Fruit fly (Drosophila melanogaster) Kc167 (cell line): ENCODE data around the gene CG11342.

ENCODE experiments used
- Myc ChIP-seq: fragments of >200 bp; optimal IDR thresholded peaks from 2 replicates; lab custom pipeline; 2017; ENCODE audit warnings: missing external identifiers
- Sin3A ChIP-seq: fragments of >200 bp; optimal IDR thresholded peaks from 2 replicates; lab custom pipeline; 2018; ENCODE audit warnings: missing external identifiers
- h ChIP-seq: fragments of >200 bp; optimal IDR thresholded peaks from 3 replicates; lab custom pipeline; 2018; ENCODE audit warnings: missing external identifiers
- insv ChIP-seq: fragments of >200 bp; optimal IDR thresholded peaks from 3 replicates; lab custom pipeline; 2018; ENCODE audit warnings: missing external identifiers
- psq ChIP-seq: fragments of >200 bp; optimal IDR thresholded peaks from 2 replicates; lab custom pipeline; 2017; ENCODE audit warnings: missing external identifiers
- ttk ChIP-seq: sonication (Bioruptor generic); optimal IDR thresholded peaks from 2 replicates; lab custom pipeline; 2017; ENCODE audit warnings: missing external identifiers

The CG11342 gene

dm6 chr3L:4388215-4388614 lies 21.0 kb upstream of the CG11342 start:
- TF ChIP-seq psq (no peak), Sin3A (lab: Kevin White, UChicago) (no peak), insv (lab: Kevin White, UChicago) (no peak), Myc (lab: Kevin White, UChicago) (no peak), h (lab: Kevin White, UChicago) (no peak), ttk (no peak)

dm6 chr3L:4384326-4384662 lies 17.0 kb upstream of the CG11342 start, which contains the start of gene slow:
Gene slow (plus strand): TSS chr3L:4384442.
- TF ChIP-seq h (lab: Kevin White, UChicago) (no peak), insv (lab: Kevin White, UChicago) (no peak), ttk (no peak), psq (no peak), Myc (lab: Kevin White, UChicago) (no peak), Sin3A (lab: Kevin White, UChicago) (no peak)

- TF ChIP-seq h (lab: Kevin White, UChicago) (no peak), psq (no peak), Myc (lab: Kevin White, UChicago) (no peak), ttk (no peak), Sin3A (lab: Kevin White, UChicago) (no peak), insv (lab: Kevin White, UChicago) (no peak)
Measured at dm6 chr3L:4383543-4384325, 16.5 kb upstream of the CG11342 start.

- TF ChIP-seq h (lab: Kevin White, UChicago), result no peak
- TF ChIP-seq ttk, result no peak
Measured at dm6 chr3L:4383104-4383503, 15.8 kb upstream of the CG11342 start.

- TF ChIP-seq insv (lab: Kevin White, UChicago) (no peak), Sin3A (lab: Kevin White, UChicago) (no peak), psq (no peak), Myc (lab: Kevin White, UChicago) (no peak), h (lab: Kevin White, UChicago) (no peak), ttk (no peak)
Measured at dm6 chr3L:4382581-4382980, 15.3 kb upstream of the CG11342 start.

dm6 chr3L:4381529-4381928 lies 14.3 kb upstream of the CG11342 start, which contains the start of gene CG32240:
Gene CG32240 (minus strand): TSS chr3L:4381629.
- TF ChIP-seq psq, result no peak
- TF ChIP-seq Myc (lab: Kevin White, UChicago), result no peak
- TF ChIP-seq Sin3A (lab: Kevin White, UChicago), result no peak

dm6 chr3L:4380231-4380645 lies 13.0 kb upstream of the CG11342 start, which contains the start of gene DopEcR:
Gene DopEcR (minus strand): TSS chr3L:4380387.
- TF ChIP-seq Myc (lab: Kevin White, UChicago) (no peak), h (lab: Kevin White, UChicago) (no peak), insv (lab: Kevin White, UChicago) (no peak), psq (no peak), Sin3A (lab: Kevin White, UChicago) (no peak), ttk (no peak)

- TF ChIP-seq ttk (no peak), Sin3A (lab: Kevin White, UChicago) (no peak), psq (no peak), h (lab: Kevin White, UChicago) (no peak), insv (lab: Kevin White, UChicago) (no peak), Myc (lab: Kevin White, UChicago) (no peak)
Measured at dm6 chr3L:4378895-4379294, 11.6 kb upstream of the CG11342 start.

- no peak for TF ChIP-seq ttk
- no peak for TF ChIP-seq Sin3A (lab: Kevin White, UChicago)
- no peak for TF ChIP-seq h (lab: Kevin White, UChicago)
Measured at dm6 chr3L:4377496-4377895, 10.2 kb upstream of the CG11342 start.

dm6 chr3L:4375675-4376366 lies 8.6 kb upstream of the CG11342 start:
- TF ChIP-seq h (lab: Kevin White, UChicago) (no peak), ttk (no peak), Sin3A (lab: Kevin White, UChicago) (no peak), psq (no peak), Myc (lab: Kevin White, UChicago) (no peak), insv (lab: Kevin White, UChicago) (no peak)

- no peak for TF ChIP-seq ttk
- no peak for TF ChIP-seq psq
- no peak for TF ChIP-seq h (lab: Kevin White, UChicago)
- no peak for TF ChIP-seq Sin3A (lab: Kevin White, UChicago)
- no peak for TF ChIP-seq insv (lab: Kevin White, UChicago)
- no peak for TF ChIP-seq Myc (lab: Kevin White, UChicago)
Measured at dm6 chr3L:4371978-4372377, 4.7 kb upstream of the CG11342 start.

- TF ChIP-seq Myc (lab: Kevin White, UChicago) (no peak), ttk (no peak), insv (lab: Kevin White, UChicago) (no peak), Sin3A (lab: Kevin White, UChicago) (no peak), psq (no peak), h (lab: Kevin White, UChicago) (no peak)
Measured at dm6 chr3L:4365197-4365596, 2.1 kb downstream of the CG11342 start, which contains the start of gene CG33514. Gene CG33514 (plus strand): TSS chr3L:4365434.
